Fruit fly (Drosophila melanogaster) whole organism, embryonic: ENCODE results near the gene Notum.
A peak's percentile ranks its signal among the peaks of the same experiment; 100 is the strongest.

Experiments
- Antp ChIP-seq: fragments of 200-800 bp; sonication (Bioruptor generic); optimal IDR thresholded peaks from 3 replicates; lab custom pipeline; 2016; ENCODE audit warnings: missing biosample characterization, missing genetic modification characterization
- C15 ChIP-seq: fragments of 200-800 bp; sonication (Bioruptor generic); IDR thresholded peaks from 3 replicates; pipeline ENCODE4 v1.3.6; 2022; ENCODE audit warnings: missing biosample characterization, missing genetic modification characterization
- CG10147 ChIP-seq: fragments of 200-800 bp; sonication (Bioruptor generic); optimal IDR thresholded peaks from 2 replicates; lab custom pipeline; 2019; ENCODE audit warnings: missing biosample characterization, mild to moderate bottlenecking, missing genetic modification characterization, moderate library complexity
- CG1024 ChIP-seq: fragments of 200-800 bp; sonication (Bioruptor generic); IDR thresholded peaks from 2 replicates; pipeline ENCODE4 v1.3.6; 2022; ENCODE audit warnings: missing biosample characterization, missing genetic modification characterization
- CG10462 ChIP-seq: fragments of 200-800 bp; sonication (Bioruptor generic); optimal IDR thresholded peaks from 2 replicates; lab custom pipeline; 2016; ENCODE audit warnings: missing biosample characterization, missing genetic modification characterization
- CG11696 ChIP-seq: fragments of 200-800 bp; sonication (Bioruptor generic); IDR thresholded peaks from 2 replicates; pipeline ENCODE4 v1.3.6; 2022; ENCODE audit warnings: missing biosample characterization, missing genetic modification characterization
- CG13287 ChIP-seq: fragments of 200-800 bp; sonication (Bioruptor generic); IDR thresholded peaks from 2 replicates; pipeline ENCODE4 v1.3.6; 2022; ENCODE audit warnings: missing biosample characterization, missing genetic modification characterization; ENCODE audit not compliant: partially characterized antibody
- CG13624 ChIP-seq: fragments of 200-800 bp; sonication (Bioruptor generic); optimal IDR thresholded peaks from 2 replicates; lab custom pipeline; 2016; ENCODE audit warnings: missing biosample characterization, missing genetic modification characterization
- CG15073 ChIP-seq: fragments of 200-800 bp; sonication (Bioruptor generic); optimal IDR thresholded peaks from 2 replicates; lab custom pipeline; 2016; ENCODE audit warnings: missing biosample characterization, missing genetic modification characterization
- CG17186 ChIP-seq: fragments of 200-800 bp; sonication (Bioruptor generic); optimal IDR thresholded peaks from 3 replicates; lab custom pipeline; 2017; ENCODE audit warnings: missing biosample characterization, missing genetic modification reagents, missing genetic modification characterization
- CG30431 ChIP-seq: fragments of 200-800 bp; sonication (Bioruptor generic); optimal IDR thresholded peaks from 2 replicates; lab custom pipeline; 2017; ENCODE audit warnings: missing biosample characterization, missing genetic modification characterization
- CG31441 ChIP-seq: fragments of 200-800 bp; sonication (Bioruptor generic); IDR thresholded peaks from 2 replicates; pipeline ENCODE4 v1.3.6; 2022; ENCODE audit warnings: missing biosample characterization, missing genetic modification characterization
- CG33213 ChIP-seq: fragments of 200-800 bp; sonication (Bioruptor generic); optimal IDR thresholded peaks from 3 replicates; lab custom pipeline; 2016; ENCODE audit warnings: missing biosample characterization, missing genetic modification characterization
- CG4730 ChIP-seq: fragments of 200-800 bp; sonication (Bioruptor generic); IDR thresholded peaks from 2 replicates; pipeline ENCODE4 v1.3.6; 2022; ENCODE audit warnings: missing biosample characterization, missing genetic modification characterization
- CG5245 ChIP-seq: fragments of 200-800 bp; sonication (Bioruptor generic); optimal IDR thresholded peaks from 3 replicates; lab custom pipeline; 2016; ENCODE audit warnings: missing biosample characterization, missing genetic modification characterization
- CG6683 ChIP-seq: fragments of 200-800 bp; sonication (Bioruptor generic); optimal IDR thresholded peaks from 2 replicates; lab custom pipeline; 2017; ENCODE audit warnings: missing biosample characterization, mild to moderate bottlenecking, missing genetic modification characterization, missing genetic modification reagents
- CG7271 ChIP-seq: fragments of 200-800 bp; sonication (Bioruptor generic); optimal IDR thresholded peaks from 2 replicates; lab custom pipeline; 2018; ENCODE audit warnings: missing biosample characterization, mild to moderate bottlenecking, missing genetic modification characterization, moderate library complexity
- CG7963 ChIP-seq: fragments of 200-800 bp; sonication (Bioruptor generic); IDR thresholded peaks from 3 replicates; pipeline ENCODE4 v1.3.6; 2022; ENCODE audit warnings: missing biosample characterization, missing genetic modification characterization; ENCODE audit not compliant: partially characterized antibody
- CG8944 ChIP-seq: fragments of 200-800 bp; sonication (Bioruptor generic); optimal IDR thresholded peaks from 3 replicates; lab custom pipeline; 2016; ENCODE audit warnings: missing biosample characterization, missing genetic modification characterization
- Chrac-16 ChIP-seq: fragments of 200-800 bp; sonication (Bioruptor generic); optimal IDR thresholded peaks from 3 replicates; lab custom pipeline; 2016; ENCODE audit warnings: missing biosample characterization, missing genetic modification characterization
- CkIIα-i1 ChIP-seq: fragments of 200-800 bp; sonication (Bioruptor generic); IDR thresholded peaks from 2 replicates; pipeline ENCODE4 v1.3.6; 2022; ENCODE audit warnings: missing biosample characterization, missing genetic modification characterization
- Dip3 ChIP-seq: fragments of 200-800 bp; sonication (Bioruptor generic); optimal IDR thresholded peaks from 3 replicates; lab custom pipeline; 2016; ENCODE audit warnings: missing biosample characterization, missing genetic modification characterization
- Fer3 ChIP-seq: fragments of 200-800 bp; sonication (Bioruptor generic); optimal IDR thresholded peaks from 2 replicates; lab custom pipeline; 2018; ENCODE audit warnings: missing biosample characterization, mild to moderate bottlenecking, missing genetic modification characterization, moderate library complexity
- Hr39 ChIP-seq: fragments of >200 bp; optimal IDR thresholded peaks from 2 replicates; lab custom pipeline; 2017
- Lpt ChIP-seq: fragments of >200 bp; optimal IDR thresholded peaks from 2 replicates; lab custom pipeline; 2018; ENCODE audit warnings: missing biosample characterization, missing genetic modification characterization
- NK7.1 ChIP-seq: fragments of 200-800 bp; sonication (Bioruptor generic); optimal IDR thresholded peaks from 3 replicates; lab custom pipeline; 2016; ENCODE audit warnings: missing biosample characterization, missing genetic modification characterization
- NfI ChIP-seq: fragments of 200-800 bp; sonication (Bioruptor generic); optimal IDR thresholded peaks from 3 replicates; lab custom pipeline; 2018; ENCODE audit warnings: missing biosample characterization, mild to moderate bottlenecking, missing genetic modification characterization, moderate library complexity
- Vsx1 ChIP-seq: fragments of 200-800 bp; sonication (Bioruptor generic); optimal IDR thresholded peaks from 2 replicates; lab custom pipeline; 2017; ENCODE audit warnings: missing biosample characterization, mild to moderate bottlenecking, missing genetic modification characterization, missing genetic modification reagents
- abd-A ChIP-seq: fragments of 200-800 bp; sonication (Bioruptor generic); optimal IDR thresholded peaks from 3 replicates; lab custom pipeline; 2019; ENCODE audit warnings: missing biosample characterization, mild to moderate bottlenecking, missing genetic modification characterization, moderate library complexity
- ase ChIP-seq: fragments of 200-800 bp; sonication (Bioruptor generic); IDR thresholded peaks from 3 replicates; pipeline ENCODE4 v1.3.6; 2022; ENCODE audit warnings: missing biosample characterization, missing genetic modification characterization
- croc ChIP-seq: fragments of 200-800 bp; sonication (Bioruptor generic); conservative IDR thresholded peaks from 3 replicates; pipeline ENCODE4 v1.3.6; 2022; ENCODE audit warnings: missing biosample characterization, missing genetic modification characterization
- crol ChIP-seq: fragments of 200-800 bp; sonication (Bioruptor generic); IDR thresholded peaks from 2 replicates; pipeline ENCODE4 v1.3.6; 2022; ENCODE audit warnings: missing biosample characterization, missing genetic modification characterization
- crp ChIP-seq, 2 experiments: fragments of 200-800 bp; sonication (Bioruptor generic); optimal IDR thresholded peaks; 2 replicates in 1 of 2; 3 replicates in 1 of 2; lab custom pipeline; 2017; ENCODE audit warnings: missing biosample characterization in 2 of 2, missing genetic modification characterization in 2 of 2, mild to moderate bottlenecking in 1 of 2, moderate library complexity in 1 of 2
- esg ChIP-seq: fragments of 200-800 bp; sonication (Bioruptor generic); conservative IDR thresholded peaks from 2 replicates; pipeline ENCODE4 v1.3.6; 2022; ENCODE audit warnings: missing biosample characterization, missing genetic modification characterization
- fd102C ChIP-seq: fragments of 200-800 bp; sonication (Bioruptor generic); optimal IDR thresholded peaks from 2 replicates; lab custom pipeline; 2018; ENCODE audit warnings: missing biosample characterization, mild to moderate bottlenecking, missing genetic modification characterization, moderate library complexity
- fd96Cb ChIP-seq: fragments of 200-800 bp; sonication (Bioruptor generic); optimal IDR thresholded peaks from 2 replicates; lab custom pipeline; 2018; ENCODE audit warnings: missing biosample characterization, mild to moderate bottlenecking, missing genetic modification characterization, moderate library complexity
- ftz-f1 ChIP-seq: fragments of 200-800 bp; sonication (Bioruptor generic); optimal IDR thresholded peaks from 2 replicates; lab custom pipeline; 2016; ENCODE audit warnings: missing biosample characterization, missing genetic modification characterization
- gcm ChIP-seq: fragments of 200-800 bp; sonication (Bioruptor generic); optimal IDR thresholded peaks from 2 replicates; lab custom pipeline; 2019; ENCODE audit warnings: missing biosample characterization, mild to moderate bottlenecking, missing genetic modification characterization, moderate library complexity
- gfzf ChIP-seq: fragments of 200-800 bp; sonication (Bioruptor generic); optimal IDR thresholded peaks from 2 replicates; lab custom pipeline; 2016; ENCODE audit warnings: missing biosample characterization, mild to moderate bottlenecking, missing genetic modification characterization, moderate library complexity
- inv ChIP-seq: fragments of 200-800 bp; sonication (Bioruptor generic); IDR thresholded peaks from 2 replicates; pipeline ENCODE4 v1.3.6; 2022; ENCODE audit warnings: missing biosample characterization, missing genetic modification characterization; ENCODE audit not compliant: partially characterized antibody
- kah ChIP-seq: fragments of 200-800 bp; sonication (Bioruptor generic); optimal IDR thresholded peaks from 2 replicates; lab custom pipeline; 2018; ENCODE audit warnings: missing biosample characterization, mild to moderate bottlenecking, missing genetic modification characterization
- lola ChIP-seq, 3 experiments: fragments of >200 bp in 2 of 3; fragments of 200-800 bp in 1 of 3; sonication (Bioruptor generic) in 1 of 3; optimal IDR thresholded peaks; 2 replicates each; lab custom pipeline; 2017 to 2019; ENCODE audit warnings: missing biosample characterization in 3 of 3, missing genetic modification characterization in 3 of 3, mild to moderate bottlenecking in 1 of 3, moderate library complexity in 1 of 3
- luna ChIP-seq: fragments of 200-800 bp; sonication (Bioruptor generic); optimal IDR thresholded peaks from 2 replicates; lab custom pipeline; 2016; ENCODE audit warnings: missing biosample characterization, missing genetic modification characterization
- nom ChIP-seq: fragments of 200-800 bp; sonication (Bioruptor generic); optimal IDR thresholded peaks from 2 replicates; lab custom pipeline; 2017; ENCODE audit warnings: missing biosample characterization, missing genetic modification characterization, mild to moderate bottlenecking, moderate library complexity, missing genetic modification reagents
- peb ChIP-seq: fragments of 200-800 bp; sonication (Bioruptor generic); IDR thresholded peaks from 2 replicates; pipeline ENCODE4 v1.3.6; 2022; ENCODE audit warnings: missing biosample characterization, missing genetic modification characterization
- prd ChIP-seq, 3 experiments: fragments of >200 bp in 2 of 3; fragments of 200-800 bp in 1 of 3; sonication (Bioruptor generic) in 1 of 3; optimal IDR thresholded peaks in 2 of 3; IDR thresholded peaks in 1 of 3; 2 replicates in 2 of 3; 3 replicates in 1 of 3; pipeline versions ENCODE4 v1.3.6 to Lab custom; 2017 to 2022; ENCODE audit warnings: missing biosample characterization in 1 of 3, missing genetic modification characterization in 1 of 3
- tna ChIP-seq: fragments of 200-800 bp; sonication (Bioruptor generic); IDR thresholded peaks from 2 replicates; pipeline ENCODE4 v1.3.6; 2022; ENCODE audit warnings: missing biosample characterization, missing genetic modification characterization; ENCODE audit not compliant: partially characterized antibody
- unc-4 ChIP-seq: fragments of 200-800 bp; sonication (Bioruptor generic); IDR thresholded peaks from 2 replicates; pipeline ENCODE4 v1.3.6; 2022; ENCODE audit warnings: missing biosample characterization, missing genetic modification characterization; ENCODE audit not compliant: partially characterized antibody
- wdn ChIP-seq: fragments of 200-800 bp; sonication (Bioruptor generic); IDR thresholded peaks from 2 replicates; pipeline ENCODE4 v1.3.6; 2022; ENCODE audit warnings: missing biosample characterization, missing genetic modification characterization

Notum gene

DNA sequence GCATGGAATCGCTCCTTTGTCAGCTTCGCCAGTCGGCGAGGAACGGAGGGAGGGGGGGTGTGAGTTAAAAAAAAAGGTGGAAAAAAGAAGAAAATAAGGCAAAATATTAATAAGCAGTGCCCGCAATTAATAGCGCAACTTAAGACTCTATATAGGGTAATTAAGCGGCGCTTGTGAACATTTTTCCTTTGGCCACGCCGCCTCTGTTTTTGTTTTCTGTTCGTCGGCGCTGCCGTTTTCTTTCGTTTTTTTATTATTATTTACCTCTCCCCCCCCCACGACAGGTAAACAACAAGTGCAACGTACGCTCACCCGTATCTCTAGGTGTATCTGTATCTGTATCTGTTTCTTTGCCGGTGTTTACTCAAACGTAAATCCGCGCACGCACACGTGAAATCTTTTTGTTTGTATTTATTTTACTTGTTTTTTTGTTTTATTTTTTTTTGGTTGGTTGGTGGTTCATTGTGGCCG is 3.9 kb downstream of the Notum start (continued):
- TF ChIP-seq gcm (GFP tag; lab: Kevin White, UChicago) (no peak), unc-4 (no peak), nom (peak; percentile 76), CG10462 (no peak), CG1024 (GFP tag; lab: Robert Waterston, UW) (0 out of 2 replicates have a peak, but pooled peaks have one; percentile 43), ftz-f1 (GFP tag; lab: Kevin White, UChicago) (no peak), CG13624 (GFP tag; lab: Kevin White, UChicago) (no peak), croc (GFP tag; lab: Robert Waterston, UW) (no peak), tna (GFP tag; lab: Robert Waterston, UW) (no peak), Vsx1 (GFP tag; lab: Kevin White, UChicago) (peak; percentile 81), CG7271 (tag; lab: Kevin White, UChicago) (peak; percentile 17), kah (GFP tag; lab: Kevin White, UChicago) (peak; percentile 51), CG15073 (GFP tag; lab: Kevin White, UChicago) (no peak), Lpt (GFP tag; lab: Kevin White, UChicago) (no peak), Fer3 (tag; lab: Kevin White, UChicago) (no peak), NK7.1 (no peak), crp (GFP tag; optimal IDR thresholded peaks at IDR 0.05; lab: Kevin White, UChicago) (no peak), inv (no peak), fd96Cb (peak; percentile 2), Antp (GFP tag; lab: Kevin White, UChicago) (peak; percentile 17), peb (GFP tag; lab: Robert Waterston, UW) (0 out of 2 replicates have a peak, but pooled peaks have one; percentile 24), CkIIα-i1 (GFP tag; lab: Robert Waterston, UW) (no peak), NfI (no peak), Dip3 (no peak), Hr39 (no peak), CG4730 (GFP tag; lab: Robert Waterston, UW) (peak; percentile 19; the same call in 1 of the 2 replicates), CG7963 (no peak), fd102C (GFP tag; lab: Kevin White, UChicago) (peak; percentile 59), CG11696 (GFP tag; lab: Robert Waterston, UW) (no peak), CG6683 (GFP tag; lab: Kevin White, UChicago) (peak; percentile 1), CG10147 (GFP tag; lab: Kevin White, UChicago) (no peak), CG13287 (GFP tag; lab: Robert Waterston, UW) (no peak; the same call in 1 of the 2 replicates), esg (GFP tag; lab: Robert Waterston, UW) (0 out of 2 replicates have a peak, but pooled peaks have one; percentile 14), CG5245 (GFP tag; lab: Kevin White, UChicago) (no peak), C15 (GFP tag; lab: Robert Waterston, UW) (no peak), CG33213 (GFP tag; lab: Kevin White, UChicago) (peak; percentile 21), CG17186 (GFP tag; lab: Kevin White, UChicago) (no peak), CG31441 (GFP tag; lab: Robert Waterston, UW) (peak; percentile 40; the same call in 1 of the 2 replicates), CG30431 (GFP tag; lab: Kevin White, UChicago) (no peak), prd (optimal IDR thresholded peaks at IDR 0.05; lab: Kevin White, UChicago) (no peak), prd (GFP tag; IDR thresholded peaks at IDR 0.05; lab: Robert Waterston, UW) (peak; percentile 33; the same call in 1 of the 3 replicates), ase (GFP tag; lab: Robert Waterston, UW) (no peak), CG8944 (GFP tag; lab: Kevin White, UChicago) (peak; percentile 47), lola (GFP tag; optimal IDR thresholded peaks at IDR 0.05; lab: Kevin White, UChicago) (peak in 1 of 3 experiments; percentile 7), crol (GFP tag; lab: Robert Waterston, UW) (peak; percentile 74), wdn (GFP tag; lab: Robert Waterston, UW) (0 out of 2 replicates have a peak, but pooled peaks have one; percentile 7), gfzf (GFP tag; lab: Kevin White, UChicago) (no peak), luna (no peak), abd-A (tag; lab: Kevin White, UChicago) (no peak), Chrac-16 (no peak)
